Worm (Caenorhabditis elegans): ENCODE measurements around the gene glb-13.

The glb-13 gene

ce11 chrX:12337846-12338490, 40.2 kb downstream of the glb-13 start, which contains the start of gene srd-44:
Gene srd-44, plus strand, starts transcription at chrX:12338440.
- peak; percentile 45 for TF ChIP-seq athp-1 (tag; optimal IDR thresholded peaks at IDR 0.05)
- TF ChIP-seq ztf-26 (tag; optimal IDR thresholded peaks at IDR 0.05): peak; percentile 63
- peak; percentile 86 for TF ChIP-seq lin-26 (GFP tag; IDR thresholded peaks at IDR 0.05)
- TF ChIP-seq ceh-40 (GFP tag; IDR thresholded peaks at IDR 0.05): peak; percentile 72; the same call in 1 of the 2 replicates
- peak; percentile 58 for TF ChIP-seq nhr-90 (tag; optimal IDR thresholded peaks at IDR 0.05)
- TF ChIP-seq snpc-1.1 (tag; optimal IDR thresholded peaks at IDR 0.05; ENCODE audit: insufficient read depth): peak; percentile 18
- TF ChIP-seq unc-130 (GFP tag; optimal IDR thresholded peaks at IDR 0.05): peak; percentile 18
- no peak for TF ChIP-seq unc-62 (GFP tag; optimal IDR thresholded peaks at IDR 0.05)
- TF ChIP-seq ceh-58 (GFP tag; IDR thresholded peaks at IDR 0.05): no peak
- no peak for TF ChIP-seq attf-3 (GFP tag; conservative IDR thresholded peaks at IDR 0.05)
- no peak for TF ChIP-seq tbx-9 (tag; optimal IDR thresholded peaks at IDR 0.05; ENCODE audit: borderline replicate concordance)
- 0 out of 2 replicates have a peak, but pooled peaks have one; percentile 22 for TF ChIP-seq ztf-6 (GFP tag; IDR thresholded peaks at IDR 0.05)
- TF ChIP-seq die-1 (tag; optimal IDR thresholded peaks at IDR 0.05): peak; percentile 71
- TF ChIP-seq nfya-1 (tag; optimal IDR thresholded peaks at IDR 0.05; ENCODE audit: borderline replicate concordance, insufficient read depth): no peak
- peak; percentile 26 for TF ChIP-seq hrde-1 (tag; optimal IDR thresholded peaks at IDR 0.05; ENCODE audit: borderline replicate concordance)
- TF ChIP-seq ZK185.1 (tag; optimal IDR thresholded peaks at IDR 0.05; ENCODE audit: poor library complexity, severe bottlenecking): peak; percentile 83
- TF ChIP-seq C06A6.2 (GFP tag; conservative IDR thresholded peaks at IDR 0.05): no peak
- no peak for TF ChIP-seq F23B12.7 (tag; optimal IDR thresholded peaks at IDR 0.05; ENCODE audit: insufficient read depth)
- TF ChIP-seq pbrm-1 (GFP tag; IDR thresholded peaks at IDR 0.05): peak; percentile 83
- peak; percentile 52 for TF ChIP-seq T07F8.4 (tag; optimal IDR thresholded peaks at IDR 0.05)
- peak; percentile 36 for TF ChIP-seq madf-10 (tag; optimal IDR thresholded peaks at IDR 0.05)
- no peak for TF ChIP-seq chd-7 (tag; optimal IDR thresholded peaks at IDR 0.05)
- TF ChIP-seq snpc-1.3 (tag; optimal IDR thresholded peaks at IDR 0.05; ENCODE audit: insufficient read depth): peak; percentile 64
- peak; percentile 93 for TF ChIP-seq B0261.1 (tag; optimal IDR thresholded peaks at IDR 0.05)
- no peak for TF ChIP-seq ztf-22 (GFP tag; optimal IDR thresholded peaks at IDR 0.05)
- TF ChIP-seq nfyb-1 (GFP tag; IDR thresholded peaks at IDR 0.05): 0 out of 2 replicates have a peak, but pooled peaks have one; percentile 45
- TF ChIP-seq him-1 (tag; optimal IDR thresholded peaks at IDR 0.05): peak; percentile 72
- peak; percentile 95 for TF ChIP-seq tbp1 (GFP tag; optimal IDR thresholded peaks at IDR 0.05)
- peak; percentile 48 for TF ChIP-seq mxl-1 (tag; optimal IDR thresholded peaks at IDR 0.05)
- TF ChIP-seq Y95B8A.8 (GFP tag; IDR thresholded peaks at IDR 0.05): no peak
- peak; percentile 72 for TF ChIP-seq rpc-1 (optimal IDR thresholded peaks at IDR 0.05)
- TF ChIP-seq rpc-1 (tag; optimal IDR thresholded peaks at IDR 0.05): peak; percentile 85
- TF ChIP-seq ztf-18 (tag; optimal IDR thresholded peaks at IDR 0.05): peak; percentile 30
- peak; percentile 56 for TF ChIP-seq snpc-4 (GFP tag; optimal IDR thresholded peaks at IDR 0.05)
- TF ChIP-seq snpc-4 (tag; optimal IDR thresholded peaks at IDR 0.05): no peak
- no peak for TF ChIP-seq C17E4.6 (GFP tag; IDR thresholded peaks at IDR 0.05)
- 0 out of 2 replicates have a peak, but pooled peaks have one; percentile 76 for TF ChIP-seq ztf-25 (GFP tag; IDR thresholded peaks at IDR 0.05)
- peak; percentile 60; the same call in 1 of the 2 replicates for TF ChIP-seq hmg-20 (GFP tag; IDR thresholded peaks at IDR 0.05)
- TF ChIP-seq rec-8 (tag; optimal IDR thresholded peaks at IDR 0.05): peak; percentile 42 to 56
- peak; percentile 40 for TF ChIP-seq snpc-3.4 (tag; optimal IDR thresholded peaks at IDR 0.05)
- TF ChIP-seq B0035.1 (tag; optimal IDR thresholded peaks at IDR 0.05): peak; percentile 16
- TF ChIP-seq rcor-1 (GFP tag; IDR thresholded peaks at IDR 0.05): peak; percentile 62; the same call in 1 of the 2 replicates
